Fruit fly (Drosophila melanogaster) whole organism, embryonic: ENCODE results near the gene CG15536.

Source experiments
- Adf1 ChIP-seq: fragments of 200-800 bp; sonication (Bioruptor generic); IDR thresholded peaks from 2 replicates; pipeline ENCODE4 v1.3.6; 2022; ENCODE audit warnings: missing biosample characterization, missing genetic modification characterization
- Atf3 ChIP-seq: fragments of 200-800 bp; sonication (Bioruptor generic); optimal IDR thresholded peaks from 3 replicates; lab custom pipeline; 2016; ENCODE audit warnings: missing biosample characterization, missing genetic modification characterization
- Bdp1 ChIP-seq: fragments of 200-800 bp; sonication (Bioruptor generic); optimal IDR thresholded peaks from 3 replicates; lab custom pipeline; 2016; ENCODE audit warnings: missing biosample characterization, missing genetic modification characterization
- CG10274 ChIP-seq: fragments of 200-800 bp; sonication (Bioruptor generic); optimal IDR thresholded peaks from 3 replicates; lab custom pipeline; 2017; ENCODE audit warnings: missing biosample characterization, mild to moderate bottlenecking, missing genetic modification characterization
- CG12659 ChIP-seq: fragments of 200-800 bp; sonication (Bioruptor generic); optimal IDR thresholded peaks from 3 replicates; lab custom pipeline; 2017; ENCODE audit warnings: mild to moderate bottlenecking, missing biosample characterization, missing genetic modification reagents, missing genetic modification characterization
- CG12942 ChIP-seq: fragments of 200-800 bp; sonication (Bioruptor generic); optimal IDR thresholded peaks from 3 replicates; lab custom pipeline; 2016; ENCODE audit warnings: missing biosample characterization, missing genetic modification characterization
- CG15011 ChIP-seq: fragments of 200-800 bp; sonication (Bioruptor generic); optimal IDR thresholded peaks from 3 replicates; lab custom pipeline; 2018; ENCODE audit warnings: missing biosample characterization, mild to moderate bottlenecking, missing genetic modification characterization
- CG15479 ChIP-seq: fragments of 200-800 bp; sonication (Bioruptor generic); optimal IDR thresholded peaks from 3 replicates; lab custom pipeline; 2019; ENCODE audit warnings: missing biosample characterization, mild to moderate bottlenecking, missing genetic modification characterization, moderate library complexity
- CG17385 ChIP-seq: fragments of 200-800 bp; sonication (Bioruptor generic); optimal IDR thresholded peaks from 3 replicates; lab custom pipeline; 2018; ENCODE audit warnings: missing biosample characterization, mild to moderate bottlenecking, missing genetic modification characterization
- CG18599 ChIP-seq: fragments of 200-800 bp; sonication (Bioruptor generic); optimal IDR thresholded peaks from 3 replicates; lab custom pipeline; 2017; ENCODE audit warnings: missing biosample characterization, missing genetic modification characterization, mild to moderate bottlenecking, moderate library complexity, missing genetic modification reagents
- CG2120 ChIP-seq: fragments of 200-800 bp; sonication (Bioruptor generic); optimal IDR thresholded peaks from 3 replicates; lab custom pipeline; 2016; ENCODE audit warnings: missing biosample characterization, missing genetic modification characterization
- CG2712 ChIP-seq: fragments of 200-800 bp; optimal IDR thresholded peaks from 3 replicates; lab custom pipeline; 2019; ENCODE audit warnings: missing biosample characterization, mild to moderate bottlenecking, missing genetic modification characterization, moderate library complexity
- CG30403 ChIP-seq: fragments of 200-800 bp; sonication (Bioruptor generic); optimal IDR thresholded peaks from 3 replicates; lab custom pipeline; 2016; ENCODE audit warnings: missing biosample characterization, missing genetic modification characterization
- CG31441 ChIP-seq: fragments of 200-800 bp; sonication (Bioruptor generic); IDR thresholded peaks from 2 replicates; pipeline ENCODE4 v1.3.6; 2022; ENCODE audit warnings: missing biosample characterization, missing genetic modification characterization
- CG3726 ChIP-seq: fragments of 200-800 bp; sonication (Bioruptor generic); IDR thresholded peaks from 3 replicates; pipeline ENCODE4, ENCODE4 v1.3.6; 2022; ENCODE audit warnings: missing biosample characterization, missing genetic modification characterization
- CG4820 ChIP-seq: fragments of 200-800 bp; sonication (Bioruptor generic); optimal IDR thresholded peaks from 3 replicates; lab custom pipeline; 2016; ENCODE audit warnings: missing biosample characterization, missing genetic modification characterization
- CG5953 ChIP-seq: fragments of 200-800 bp; sonication (Bioruptor generic); IDR thresholded peaks from 2 replicates; pipeline ENCODE4 v1.3.6; 2022; ENCODE audit warnings: missing biosample characterization, missing genetic modification characterization
- CG6689 ChIP-seq: fragments of 200-800 bp; sonication (Bioruptor generic); IDR thresholded peaks from 2 replicates; pipeline ENCODE4 v1.3.6; 2022; ENCODE audit warnings: missing biosample characterization, missing genetic modification characterization
- CG7839 ChIP-seq: fragments of 200-800 bp; sonication (Bioruptor generic); optimal IDR thresholded peaks from 3 replicates; lab custom pipeline; 2018; ENCODE audit warnings: missing biosample characterization, mild to moderate bottlenecking, missing genetic modification characterization, moderate library complexity
- CG7987 ChIP-seq: fragments of 200-800 bp; sonication (Bioruptor generic); optimal IDR thresholded peaks from 2 replicates; lab custom pipeline; 2018; ENCODE audit warnings: missing biosample characterization, mild to moderate bottlenecking, missing genetic modification characterization, moderate library complexity
- CG8924 ChIP-seq: fragments of 200-800 bp; optimal IDR thresholded peaks from 3 replicates; lab custom pipeline; 2019; ENCODE audit warnings: missing biosample characterization, mild to moderate bottlenecking, missing genetic modification characterization, moderate library complexity
- D19A ChIP-seq: fragments of 200-800 bp; optimal IDR thresholded peaks from 3 replicates; lab custom pipeline; 2019; ENCODE audit warnings: missing biosample characterization, mild to moderate bottlenecking, missing genetic modification characterization, moderate library complexity
- Dip3 ChIP-seq: fragments of 200-800 bp; sonication (Bioruptor generic); optimal IDR thresholded peaks from 3 replicates; lab custom pipeline; 2016; ENCODE audit warnings: missing biosample characterization, missing genetic modification characterization
- Dref ChIP-seq: fragments of 200-800 bp; sonication (Bioruptor generic); IDR thresholded peaks from 2 replicates; pipeline ENCODE4 v1.3.6; 2022; ENCODE audit warnings: missing biosample characterization, missing genetic modification characterization
- E2f1 ChIP-seq: fragments of 200-800 bp; sonication (Bioruptor generic); IDR thresholded peaks from 2 replicates; pipeline ENCODE4 v1.3.6; 2022; ENCODE audit warnings: missing biosample characterization, missing genetic modification characterization
- Fer1 ChIP-seq: fragments of 200-800 bp; sonication (Bioruptor generic); optimal IDR thresholded peaks from 2 replicates; lab custom pipeline; 2017; ENCODE audit warnings: missing biosample characterization, mild to moderate bottlenecking, missing genetic modification characterization
- H2.0 ChIP-seq: fragments of 200-800 bp; sonication (Bioruptor generic); IDR thresholded peaks from 2 replicates; pipeline ENCODE4 v1.3.6; 2022; ENCODE audit warnings: missing biosample characterization, missing genetic modification characterization
- Hr3 ChIP-seq: fragments of 200-800 bp; sonication (Bioruptor generic); optimal IDR thresholded peaks from 3 replicates; lab custom pipeline; 2016; ENCODE audit warnings: missing biosample characterization, missing genetic modification characterization
- Hr51 ChIP-seq, 2 experiments: fragments of 200-800 bp; sonication (Bioruptor generic); optimal IDR thresholded peaks; 2 replicates in 1 of 2; 3 replicates in 1 of 2; lab custom pipeline; 2016 to 2018; ENCODE audit warnings: missing biosample characterization in 2 of 2, missing genetic modification characterization in 2 of 2, mild to moderate bottlenecking in 1 of 2, moderate library complexity in 1 of 2
- Meics ChIP-seq: fragments of 200-800 bp; sonication (Bioruptor generic); optimal IDR thresholded peaks from 2 replicates; lab custom pipeline; 2017; ENCODE audit warnings: missing biosample characterization, mild to moderate bottlenecking, missing genetic modification characterization
- Mes4 ChIP-seq: fragments of 200-800 bp; sonication (Bioruptor generic); optimal IDR thresholded peaks from 2 replicates; lab custom pipeline; 2016; ENCODE audit warnings: missing biosample characterization, missing genetic modification characterization
- Neu2 ChIP-seq: fragments of 200-800 bp; sonication (Bioruptor generic); optimal IDR thresholded peaks from 3 replicates; lab custom pipeline; 2016; ENCODE audit warnings: missing biosample characterization, missing genetic modification characterization, borderline replicate concordance
- Ptx1 ChIP-seq: fragments of 200-800 bp; sonication (Bioruptor generic); IDR thresholded peaks from 2 replicates; pipeline ENCODE4 v1.3.6; 2022; ENCODE audit warnings: missing biosample characterization, missing genetic modification characterization
- Side ChIP-seq: fragments of 200-800 bp; sonication (Bioruptor generic); optimal IDR thresholded peaks from 2 replicates; lab custom pipeline; 2016; ENCODE audit warnings: missing biosample characterization, missing genetic modification characterization
- Spps ChIP-seq: fragments of 200-800 bp; sonication (Bioruptor generic); optimal IDR thresholded peaks from 2 replicates; lab custom pipeline; 2018; ENCODE audit warnings: missing biosample characterization, mild to moderate bottlenecking, missing genetic modification characterization
- Trl ChIP-seq, 3 experiments: fragments of >200 bp in 2 of 3; fragments of 200-800 bp in 1 of 3; sonication (Bioruptor generic) in 1 of 3; optimal IDR thresholded peaks; 2 replicates in 1 of 3; 3 replicates in 2 of 3; lab custom pipeline; 2016 to 2017; ENCODE audit warnings: missing biosample characterization in 1 of 3, missing genetic modification characterization in 1 of 3
- btn ChIP-seq: fragments of 200-800 bp; sonication (Bioruptor generic); optimal IDR thresholded peaks from 2 replicates; lab custom pipeline; 2016; ENCODE audit warnings: missing biosample characterization, missing genetic modification characterization
- chinmo ChIP-seq: fragments of 200-800 bp; sonication (Bioruptor generic); IDR thresholded peaks from 4 replicates; pipeline ENCODE4 v1.3.6; 2022; ENCODE audit warnings: missing biosample characterization, missing genetic modification characterization; ENCODE audit not compliant: partially characterized antibody
- crp ChIP-seq, 2 experiments: fragments of 200-800 bp; sonication (Bioruptor generic); optimal IDR thresholded peaks; 2 replicates in 1 of 2; 3 replicates in 1 of 2; lab custom pipeline; 2017; ENCODE audit warnings: missing biosample characterization in 2 of 2, missing genetic modification characterization in 2 of 2, mild to moderate bottlenecking in 1 of 2, moderate library complexity in 1 of 2
- dmrt99B ChIP-seq: fragments of 200-800 bp; sonication (Bioruptor generic); optimal IDR thresholded peaks from 2 replicates; lab custom pipeline; 2018; ENCODE audit warnings: missing biosample characterization, mild to moderate bottlenecking, missing genetic modification characterization, moderate library complexity
- insv ChIP-seq, 2 experiments: fragments of 200-800 bp; sonication (Bioruptor generic); optimal IDR thresholded peaks; 3 replicates each; lab custom pipeline; 2016 to 2018; ENCODE audit warnings: missing biosample characterization in 2 of 2, missing genetic modification characterization in 2 of 2
- lab ChIP-seq: fragments of 200-800 bp; sonication (Bioruptor generic); optimal IDR thresholded peaks from 3 replicates; lab custom pipeline; 2017; ENCODE audit warnings: missing biosample characterization, missing genetic modification characterization, mild to moderate bottlenecking, moderate library complexity, missing genetic modification reagents
- nmo ChIP-seq: fragments of 200-800 bp; sonication (Bioruptor generic); optimal IDR thresholded peaks from 2 replicates; lab custom pipeline; 2018; ENCODE audit warnings: missing biosample characterization, mild to moderate bottlenecking, missing genetic modification characterization, moderate library complexity
- oc ChIP-seq: fragments of 200-800 bp; sonication (Bioruptor generic); optimal IDR thresholded peaks from 2 replicates; lab custom pipeline; 2018; ENCODE audit warnings: missing biosample characterization, mild to moderate bottlenecking, missing genetic modification characterization, moderate library complexity
- otp ChIP-seq: fragments of 200-800 bp; sonication (Bioruptor generic); IDR thresholded peaks from 3 replicates; pipeline ENCODE4, ENCODE4 v1.3.6; 2022; ENCODE audit warnings: missing biosample characterization, missing genetic modification characterization
- ssp ChIP-seq: fragments of 200-800 bp; sonication (Bioruptor generic); IDR thresholded peaks from 2 replicates; pipeline ENCODE4 v1.3.6; 2022; ENCODE audit warnings: missing biosample characterization, missing genetic modification characterization
- tap ChIP-seq: fragments of 200-800 bp; optimal IDR thresholded peaks from 3 replicates; lab custom pipeline; 2019; ENCODE audit warnings: missing biosample characterization, mild to moderate bottlenecking, missing genetic modification characterization, moderate library complexity
- trem ChIP-seq: fragments of 200-800 bp; optimal IDR thresholded peaks from 3 replicates; lab custom pipeline; 2019; ENCODE audit warnings: missing biosample characterization, mild to moderate bottlenecking, missing genetic modification characterization, moderate library complexity
- vvl ChIP-seq: fragments of 200-800 bp; sonication (Bioruptor generic); IDR thresholded peaks from 2 replicates; pipeline ENCODE4 v1.3.6; 2022; ENCODE audit warnings: missing biosample characterization, missing genetic modification characterization

CG15536 gene

DNA sequence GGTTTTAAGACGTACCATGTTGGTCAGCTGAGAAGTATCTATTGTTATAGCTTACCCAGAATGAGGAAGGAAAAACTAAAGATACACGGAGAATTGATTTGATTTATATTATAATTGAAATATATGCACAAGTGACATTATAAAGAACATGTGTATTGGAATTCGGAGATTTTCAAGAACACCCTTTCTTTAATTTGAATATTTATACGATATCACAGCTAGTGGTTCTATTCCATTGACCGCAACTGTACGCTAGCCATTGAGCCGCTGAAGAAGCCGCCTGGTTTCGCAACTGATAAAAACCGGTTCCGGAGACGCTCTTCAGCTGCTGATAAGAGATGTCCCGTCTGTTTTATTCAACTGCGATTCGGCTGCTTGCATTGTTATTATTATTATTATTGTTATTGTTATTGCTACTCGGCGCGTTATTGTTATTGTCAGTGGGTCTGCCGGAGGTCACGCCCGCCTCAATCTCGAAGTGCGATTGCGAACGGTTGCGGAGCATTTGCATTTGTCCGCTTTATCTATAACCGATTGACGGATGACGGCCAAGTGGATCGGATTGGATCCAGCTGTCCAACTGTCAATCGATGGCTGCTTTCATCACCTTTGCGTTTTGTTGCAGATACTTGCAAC, 36.8 kb upstream of the CG15536 start (continued):
- TF ChIP-seq Fer1 (GFP tag; lab: Kevin White, UChicago) (peak; percentile 35), Atf3 (no peak), CG10274 (GFP tag; lab: Kevin White, UChicago) (no peak), Dip3 (no peak), CG30403 (peak; percentile 41), Dref (no peak), CG31441 (GFP tag; lab: Robert Waterston, UW) (peak; percentile 56), CG5953 (GFP tag; lab: Robert Waterston, UW) (no peak), Mes4 (GFP tag; lab: Kevin White, UChicago) (no peak), insv (GFP tag; optimal IDR thresholded peaks at IDR 0.05; lab: Kevin White, UChicago) (no peak), btn (GFP tag; lab: Kevin White, UChicago) (no peak), CG2712 (tag; lab: Kevin White, UChicago) (peak; percentile 39), CG4820 (peak; percentile 10), CG15479 (peak; percentile 21), CG7839 (peak; percentile 58), E2f1 (GFP tag; lab: Robert Waterston, UW) (0 out of 2 replicates have a peak, but pooled peaks have one; percentile 30), Hr3 (GFP tag; lab: Kevin White, UChicago) (no peak), CG8924 (peak; percentile 22), Ptx1 (GFP tag; lab: Robert Waterston, UW) (peak; percentile 42; the same call in 1 of the 2 replicates), CG12659 (GFP tag; lab: Kevin White, UChicago) (peak; percentile 19), CG15011 (peak; percentile 1), vvl (GFP tag; lab: Robert Waterston, UW) (peak; percentile 27; the same call in 1 of the 2 replicates), otp (GFP tag; lab: Robert Waterston, UW) (0 out of 3 replicates have a peak, but pooled peaks have one; percentile 34), Spps (tag; lab: Kevin White, UChicago) (peak; percentile 9), lab (GFP tag; lab: Kevin White, UChicago) (peak; percentile 51), CG12942 (GFP tag; lab: Kevin White, UChicago) (no peak), CG18599 (peak; percentile 16), CG7987 (no peak), oc (no peak), Hr51 (GFP tag; optimal IDR thresholded peaks at IDR 0.05; lab: Kevin White, UChicago) (peak in 1 of 2 experiments; percentile 59), CG3726 (GFP tag; lab: Robert Waterston, UW) (no peak), Meics (GFP tag; lab: Kevin White, UChicago) (peak; percentile 33), Side (GFP tag; lab: Kevin White, UChicago) (no peak), chinmo (GFP tag; lab: Robert Waterston, UW) (0 out of 4 replicates have a peak, but pooled peaks have one; percentile 12), CG2120 (GFP tag; lab: Kevin White, UChicago) (peak; percentile 23), ssp (GFP tag; lab: Robert Waterston, UW) (no peak), D19A (no peak), Trl (optimal IDR thresholded peaks at IDR 0.05; lab: Kevin White, UChicago) (no peak), Trl (GFP tag; optimal IDR thresholded peaks at IDR 0.05; lab: Kevin White, UChicago) (no peak), crp (GFP tag; optimal IDR thresholded peaks at IDR 0.05; lab: Kevin White, UChicago) (no peak), CG17385 (GFP tag; lab: Kevin White, UChicago) (peak; percentile 35), CG6689 (GFP tag; lab: Robert Waterston, UW) (0 out of 2 replicates have a peak, but pooled peaks have one; percentile 37), Adf1 (GFP tag; lab: Robert Waterston, UW) (no peak), H2.0 (GFP tag; lab: Robert Waterston, UW) (0 out of 2 replicates have a peak, but pooled peaks have one; percentile 41), tap (tag; lab: Kevin White, UChicago) (peak; percentile 28), trem (tag; lab: Kevin White, UChicago) (no peak), nmo (GFP tag; lab: Kevin White, UChicago) (peak; percentile 31), Bdp1 (no peak), dmrt99B (tag; lab: Kevin White, UChicago) (peak; percentile 68), Neu2 (GFP tag; lab: Kevin White, UChicago) (no peak)
